Fruit fly (Drosophila melanogaster) whole organism, embryonic: ENCODE measurements around the gene nop5.

ENCODE experiments used
- Abd-B ChIP-seq: fragments of 200-800 bp; sonication (Bioruptor generic); optimal IDR thresholded peaks from 2 replicates; lab custom pipeline; 2018; ENCODE audit warnings: missing biosample characterization, mild to moderate bottlenecking, missing genetic modification characterization, moderate library complexity
- Asciz ChIP-seq: fragments of 200-800 bp; sonication (Bioruptor generic); optimal IDR thresholded peaks from 2 replicates; lab custom pipeline; 2017; ENCODE audit warnings: missing biosample characterization, mild to moderate bottlenecking, missing genetic modification characterization, missing genetic modification reagents
- B-H2 ChIP-seq: fragments of 200-800 bp; sonication (Bioruptor generic); optimal IDR thresholded peaks from 2 replicates; lab custom pipeline; 2018; ENCODE audit warnings: missing biosample characterization, mild to moderate bottlenecking, missing genetic modification characterization
- Blimp-1 ChIP-seq: fragments of 200-800 bp; sonication (Bioruptor generic); optimal IDR thresholded peaks from 3 replicates; lab custom pipeline; 2018; ENCODE audit warnings: missing biosample characterization, missing genetic modification characterization, mild to moderate bottlenecking, moderate library complexity, missing genetic modification reagents
- CG10147 ChIP-seq: fragments of 200-800 bp; sonication (Bioruptor generic); optimal IDR thresholded peaks from 2 replicates; lab custom pipeline; 2019; ENCODE audit warnings: missing biosample characterization, mild to moderate bottlenecking, missing genetic modification characterization, moderate library complexity
- CG12236 ChIP-seq: fragments of 200-800 bp; sonication (Bioruptor generic); optimal IDR thresholded peaks from 2 replicates; lab custom pipeline; 2016; ENCODE audit warnings: missing biosample characterization, missing genetic modification characterization
- CG13123 ChIP-seq: fragments of 200-800 bp; sonication (Bioruptor generic); optimal IDR thresholded peaks from 2 replicates; lab custom pipeline; 2016; ENCODE audit warnings: missing biosample characterization, missing genetic modification characterization
- CG13624 ChIP-seq: fragments of 200-800 bp; sonication (Bioruptor generic); optimal IDR thresholded peaks from 2 replicates; lab custom pipeline; 2016; ENCODE audit warnings: missing biosample characterization, missing genetic modification characterization
- CG2129 ChIP-seq: fragments of 200-800 bp; sonication (Bioruptor generic); IDR thresholded peaks from 2 replicates; pipeline ENCODE4 v1.3.6; 2022; ENCODE audit warnings: missing biosample characterization, missing genetic modification characterization; ENCODE audit not compliant: partially characterized antibody
- CG34376 ChIP-seq: fragments of 200-800 bp; sonication (Bioruptor generic); optimal IDR thresholded peaks from 2 replicates; lab custom pipeline; 2018; ENCODE audit warnings: missing biosample characterization, mild to moderate bottlenecking, missing genetic modification characterization
- CG3847 ChIP-seq: fragments of 200-800 bp; sonication (Bioruptor generic); IDR thresholded peaks from 2 replicates; pipeline ENCODE4 v1.3.6; 2022; ENCODE audit warnings: missing biosample characterization, missing genetic modification characterization
- CG4820 ChIP-seq: fragments of 200-800 bp; sonication (Bioruptor generic); optimal IDR thresholded peaks from 3 replicates; lab custom pipeline; 2016; ENCODE audit warnings: missing biosample characterization, missing genetic modification characterization
- CG5180 ChIP-seq: fragments of 200-800 bp; sonication (Bioruptor generic); optimal IDR thresholded peaks from 3 replicates; lab custom pipeline; 2017; ENCODE audit warnings: missing biosample characterization, missing genetic modification characterization, mild to moderate bottlenecking, moderate library complexity, missing genetic modification reagents
- CG6765 ChIP-seq: fragments of 200-800 bp; sonication (Bioruptor generic); optimal IDR thresholded peaks from 3 replicates; lab custom pipeline; 2017; ENCODE audit warnings: missing biosample characterization, mild to moderate bottlenecking, missing genetic modification characterization
- CG8388 ChIP-seq: fragments of 200-800 bp; sonication (Bioruptor generic); optimal IDR thresholded peaks from 2 replicates; lab custom pipeline; 2019; ENCODE audit warnings: missing biosample characterization, mild to moderate bottlenecking, missing genetic modification characterization, moderate library complexity
- Camta ChIP-seq: fragments of 200-800 bp; sonication (Bioruptor generic); optimal IDR thresholded peaks from 2 replicates; lab custom pipeline; 2016; ENCODE audit warnings: missing biosample characterization, missing genetic modification characterization
- Chrac-16 ChIP-seq: fragments of 200-800 bp; sonication (Bioruptor generic); optimal IDR thresholded peaks from 3 replicates; lab custom pipeline; 2016; ENCODE audit warnings: missing biosample characterization, missing genetic modification characterization
- CoRest ChIP-seq: fragments of 200-800 bp; sonication (Bioruptor generic); optimal IDR thresholded peaks from 3 replicates; lab custom pipeline; 2018; ENCODE audit warnings: missing biosample characterization, mild to moderate bottlenecking, missing genetic modification characterization, moderate library complexity
- Dad ChIP-seq: fragments of 200-800 bp; sonication (Bioruptor generic); optimal IDR thresholded peaks from 3 replicates; lab custom pipeline; 2016; ENCODE audit warnings: missing biosample characterization, missing genetic modification characterization
- Dbx ChIP-seq: fragments of 200-800 bp; sonication (Bioruptor generic); IDR thresholded peaks from 3 replicates; pipeline ENCODE4 v1.3.6; 2022; ENCODE audit warnings: missing biosample characterization, missing genetic modification characterization
- Deaf1 ChIP-seq: fragments of 200-800 bp; optimal IDR thresholded peaks from 3 replicates; lab custom pipeline; 2019; ENCODE audit warnings: missing biosample characterization, mild to moderate bottlenecking, missing genetic modification characterization, moderate library complexity
- ERR ChIP-seq: fragments of 200-800 bp; sonication (Bioruptor generic); optimal IDR thresholded peaks from 2 replicates; lab custom pipeline; 2016; ENCODE audit warnings: missing biosample characterization, missing genetic modification characterization
- Ets65A ChIP-seq: fragments of 200-800 bp; sonication (Bioruptor generic); peaks from one replicate; lab custom pipeline; 2016; ENCODE audit warnings: missing biosample characterization, missing genetic modification characterization
- Fer3 ChIP-seq: fragments of 200-800 bp; sonication (Bioruptor generic); optimal IDR thresholded peaks from 2 replicates; lab custom pipeline; 2018; ENCODE audit warnings: missing biosample characterization, mild to moderate bottlenecking, missing genetic modification characterization, moderate library complexity
- Hmr ChIP-seq: fragments of 200-800 bp; sonication (Bioruptor generic); optimal IDR thresholded peaks from 3 replicates; lab custom pipeline; 2017; ENCODE audit warnings: mild to moderate bottlenecking, missing biosample characterization, missing genetic modification reagents, missing genetic modification characterization
- Hr51 ChIP-seq, 2 experiments: fragments of 200-800 bp; sonication (Bioruptor generic); optimal IDR thresholded peaks; 2 replicates in 1 of 2; 3 replicates in 1 of 2; lab custom pipeline; 2016 to 2018; ENCODE audit warnings: missing biosample characterization in 2 of 2, missing genetic modification characterization in 2 of 2, mild to moderate bottlenecking in 1 of 2, moderate library complexity in 1 of 2
- Neu2 ChIP-seq: fragments of 200-800 bp; sonication (Bioruptor generic); optimal IDR thresholded peaks from 3 replicates; lab custom pipeline; 2016; ENCODE audit warnings: missing biosample characterization, missing genetic modification characterization, borderline replicate concordance
- Rfx ChIP-seq: fragments of 200-800 bp; sonication (Bioruptor generic); IDR thresholded peaks from 2 replicates; pipeline ENCODE4 v1.3.6; 2022; ENCODE audit warnings: missing biosample characterization, missing genetic modification characterization
- Rx ChIP-seq: fragments of 200-800 bp; sonication (Bioruptor generic); IDR thresholded peaks from 2 replicates; pipeline ENCODE4 v1.3.6; 2022; ENCODE audit warnings: missing biosample characterization, missing genetic modification characterization
- caup ChIP-seq: fragments of 200-800 bp; sonication (Bioruptor generic); optimal IDR thresholded peaks from 3 replicates; lab custom pipeline; 2017; ENCODE audit warnings: missing biosample characterization, mild to moderate bottlenecking, missing genetic modification characterization, moderate library complexity; ENCODE audit not compliant: severe bottlenecking
- cg ChIP-seq: fragments of 200-800 bp; sonication (Bioruptor generic); optimal IDR thresholded peaks from 3 replicates; lab custom pipeline; 2019; ENCODE audit warnings: missing biosample characterization, mild to moderate bottlenecking, missing genetic modification characterization, moderate library complexity
- chm ChIP-seq: fragments of 200-800 bp; sonication (Bioruptor generic); IDR thresholded peaks from 2 replicates; pipeline ENCODE4 v1.3.6; 2022; ENCODE audit warnings: missing biosample characterization, missing genetic modification characterization
- da ChIP-seq: fragments of 200-800 bp; sonication (Bioruptor generic); optimal IDR thresholded peaks from 2 replicates; lab custom pipeline; 2016; ENCODE audit warnings: missing biosample characterization, missing genetic modification characterization
- dan ChIP-seq: fragments of 200-800 bp; sonication (Bioruptor generic); IDR thresholded peaks from 2 replicates; pipeline ENCODE4 v1.3.6; 2022; ENCODE audit warnings: missing biosample characterization, missing genetic modification characterization
- disco-r ChIP-seq: fragments of 200-800 bp; sonication (Bioruptor generic); optimal IDR thresholded peaks from 2 replicates; lab custom pipeline; 2016; ENCODE audit warnings: missing biosample characterization, missing genetic modification characterization
- ewg ChIP-seq: fragments of 200-800 bp; sonication (Bioruptor generic); optimal IDR thresholded peaks from 3 replicates; lab custom pipeline; 2017; ENCODE audit warnings: mild to moderate bottlenecking, missing biosample characterization, missing genetic modification reagents, missing genetic modification characterization
- fd64A ChIP-seq: fragments of 200-800 bp; sonication (Bioruptor generic); optimal IDR thresholded peaks from 3 replicates; lab custom pipeline; 2018; ENCODE audit warnings: missing biosample characterization, mild to moderate bottlenecking, missing genetic modification characterization
- gcm ChIP-seq: fragments of 200-800 bp; sonication (Bioruptor generic); optimal IDR thresholded peaks from 2 replicates; lab custom pipeline; 2019; ENCODE audit warnings: missing biosample characterization, mild to moderate bottlenecking, missing genetic modification characterization, moderate library complexity
- gem ChIP-seq: fragments of 200-800 bp; sonication (Bioruptor generic); optimal IDR thresholded peaks from 2 replicates; lab custom pipeline; 2019; ENCODE audit warnings: missing biosample characterization, mild to moderate bottlenecking, missing genetic modification characterization, moderate library complexity
- ham ChIP-seq: fragments of 200-800 bp; sonication (Bioruptor generic); IDR thresholded peaks from 2 replicates; pipeline ENCODE4 v1.3.6; 2022; ENCODE audit warnings: missing biosample characterization, missing genetic modification characterization
- nau ChIP-seq: fragments of 200-800 bp; sonication (Bioruptor generic); optimal IDR thresholded peaks from 3 replicates; lab custom pipeline; 2017; ENCODE audit warnings: missing biosample characterization, mild to moderate bottlenecking, missing genetic modification characterization, missing genetic modification reagents
- odd ChIP-seq: fragments of 200-800 bp; sonication (Bioruptor generic); optimal IDR thresholded peaks from 2 replicates; lab custom pipeline; 2017; ENCODE audit warnings: missing biosample characterization, mild to moderate bottlenecking, missing genetic modification characterization
- pros ChIP-seq: fragments of 200-800 bp; sonication (Bioruptor generic); optimal IDR thresholded peaks from 3 replicates; lab custom pipeline; 2019; ENCODE audit warnings: missing biosample characterization, mild to moderate bottlenecking, missing genetic modification characterization, moderate library complexity
- repo ChIP-seq: fragments of 200-800 bp; sonication (Bioruptor generic); optimal IDR thresholded peaks from 2 replicates; lab custom pipeline; 2016; ENCODE audit warnings: missing biosample characterization, missing genetic modification characterization
- stc ChIP-seq: fragments of 200-800 bp; sonication (Bioruptor generic); IDR thresholded peaks from 2 replicates; pipeline ENCODE4 v1.3.6; 2022; ENCODE audit warnings: missing biosample characterization, missing genetic modification characterization
- stwl ChIP-seq: fragments of 200-800 bp; sonication (Bioruptor generic); optimal IDR thresholded peaks from 3 replicates; lab custom pipeline; 2018; ENCODE audit warnings: missing biosample characterization, mild to moderate bottlenecking, missing genetic modification characterization, moderate library complexity
- tna ChIP-seq: fragments of 200-800 bp; sonication (Bioruptor generic); IDR thresholded peaks from 2 replicates; pipeline ENCODE4 v1.3.6; 2022; ENCODE audit warnings: missing biosample characterization, missing genetic modification characterization; ENCODE audit not compliant: partially characterized antibody
- ttk ChIP-seq: fragments of 200-800 bp; sonication (Bioruptor generic); IDR thresholded peaks from 2 replicates; pipeline ENCODE4 v2.1.2; 2022; ENCODE audit warnings: missing biosample characterization, missing genetic modification characterization
- tup ChIP-seq: fragments of 200-800 bp; sonication (Bioruptor generic); optimal IDR thresholded peaks from 2 replicates; lab custom pipeline; 2016; ENCODE audit warnings: missing biosample characterization, mild to moderate bottlenecking, missing genetic modification characterization, moderate library complexity

The nop5 gene

DNA sequence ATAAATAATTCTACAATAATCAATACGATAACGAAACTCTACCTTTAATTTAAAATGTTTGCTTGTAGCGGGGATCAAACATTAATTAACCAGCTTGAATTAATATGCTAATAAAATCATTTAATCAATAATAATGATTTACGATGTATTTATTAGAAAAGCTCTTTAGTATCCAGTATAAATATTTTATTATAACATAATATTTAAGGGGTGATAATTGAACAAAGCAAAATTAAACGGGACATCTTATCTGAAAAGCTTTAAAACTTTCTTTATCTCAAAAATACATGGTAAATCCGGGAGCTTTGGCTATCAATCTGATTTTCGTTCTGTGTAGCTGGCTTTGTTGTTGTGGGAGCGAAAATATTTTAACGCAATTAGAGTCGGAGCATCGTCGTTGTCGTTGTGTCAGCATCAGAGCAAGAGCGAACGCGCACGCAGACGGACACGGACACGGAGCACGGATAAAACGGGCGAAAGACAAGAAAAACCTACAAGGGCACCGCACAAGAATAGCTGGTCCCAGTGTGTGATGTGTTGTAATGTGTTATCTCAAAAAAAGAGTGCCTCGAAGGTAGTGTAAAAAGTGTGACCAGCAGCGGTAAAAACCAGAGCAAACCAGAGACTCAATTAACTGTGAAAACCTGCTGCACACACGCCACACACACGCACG lies 43.9 kb downstream of the nop5 start, which contains the start of gene Nlg2 (continued):
- peak; percentile 45 for TF ChIP-seq Chrac-16
- peak; percentile 29 for TF ChIP-seq CG8388
- TF ChIP-seq CG3847 (GFP tag; lab: Robert Waterston, UW): 0 out of 2 replicates have a peak, but pooled peaks have one; percentile 24
- no peak for TF ChIP-seq fd64A (GFP tag; lab: Kevin White, UChicago)
- peak; percentile 26 for TF ChIP-seq nau (GFP tag; lab: Kevin White, UChicago)
- TF ChIP-seq CG6765 (GFP tag; lab: Kevin White, UChicago): peak; percentile 63
- no peak for TF ChIP-seq ewg
- no peak for TF ChIP-seq Dad (GFP tag; lab: Kevin White, UChicago)
- no peak for TF ChIP-seq pros (GFP tag; lab: Kevin White, UChicago)
- TF ChIP-seq Fer3 (tag; lab: Kevin White, UChicago): peak; percentile 8
- TF ChIP-seq chm (GFP tag; lab: Robert Waterston, UW): no peak
- TF ChIP-seq caup (GFP tag; lab: Kevin White, UChicago): peak; percentile 67
- no peak for TF ChIP-seq dan (GFP tag; lab: Robert Waterston, UW)
- no peak for TF ChIP-seq repo
- peak; percentile 40 for TF ChIP-seq CG34376 (GFP tag; lab: Kevin White, UChicago)
- TF ChIP-seq Camta (GFP tag; lab: Kevin White, UChicago): no peak
- peak in 1 of 2 experiments; percentile 78 for TF ChIP-seq Hr51 (GFP tag; optimal IDR thresholded peaks at IDR 0.05; lab: Kevin White, UChicago)
- TF ChIP-seq Asciz (GFP tag; lab: Kevin White, UChicago): peak; percentile 54
- peak; percentile 87 for TF ChIP-seq Ets65A (GFP tag; lab: Kevin White, UChicago)
- TF ChIP-seq ham (GFP tag; lab: Robert Waterston, UW): no peak
- TF ChIP-seq Hmr: peak; percentile 81
- peak; percentile 21; the same call in 1 of the 2 replicates for TF ChIP-seq ttk
- no peak for TF ChIP-seq CG13624 (GFP tag; lab: Kevin White, UChicago)
- no peak for TF ChIP-seq Neu2
- peak; percentile 60 for TF ChIP-seq odd (GFP tag; lab: Kevin White, UChicago)
- TF ChIP-seq ERR (GFP tag; lab: Kevin White, UChicago): no peak
- peak; percentile 81 for TF ChIP-seq gem (tag; lab: Kevin White, UChicago)
- TF ChIP-seq disco-r (GFP tag; lab: Kevin White, UChicago): no peak
- peak; percentile 80 for TF ChIP-seq CoRest (tag; lab: Kevin White, UChicago)
- no peak for TF ChIP-seq stwl (tag; lab: Kevin White, UChicago)
- no peak for TF ChIP-seq da
- TF ChIP-seq B-H2 (GFP tag; lab: Kevin White, UChicago): peak; percentile 21
- TF ChIP-seq Abd-B (GFP tag; lab: Kevin White, UChicago): peak; percentile 59
- no peak for TF ChIP-seq cg (GFP tag; lab: Kevin White, UChicago)
- no peak for TF ChIP-seq tup (GFP tag; lab: Kevin White, UChicago)
- TF ChIP-seq Rx (GFP tag; lab: Robert Waterston, UW): no peak
- no peak for TF ChIP-seq CG13123 (GFP tag; lab: Kevin White, UChicago)
- TF ChIP-seq Blimp-1: peak; percentile 48
- TF ChIP-seq gcm (GFP tag; lab: Kevin White, UChicago): peak; percentile 15
- TF ChIP-seq stc: no peak
- TF ChIP-seq tna (GFP tag; lab: Robert Waterston, UW): no peak
- 0 out of 2 replicates have a peak, but pooled peaks have one; percentile 13 for TF ChIP-seq Rfx (GFP tag; lab: Robert Waterston, UW)
- TF ChIP-seq CG2129 (GFP tag; lab: Robert Waterston, UW): no peak
- TF ChIP-seq Deaf1: peak; percentile 27
- TF ChIP-seq Dbx (GFP tag; lab: Robert Waterston, UW): 0 out of 3 replicates have a peak, but pooled peaks have one; percentile 42
- TF ChIP-seq CG4820 (GFP tag; lab: Kevin White, UChicago): peak; percentile 4
- peak; percentile 57 for TF ChIP-seq CG5180 (GFP tag; lab: Kevin White, UChicago)
- TF ChIP-seq CG12236 (GFP tag; lab: Kevin White, UChicago): no peak
- peak; percentile 70 for TF ChIP-seq CG10147 (GFP tag; lab: Kevin White, UChicago)
